Worm (Caenorhabditis elegans): ENCODE data around the gene srab-1.

DNA sequence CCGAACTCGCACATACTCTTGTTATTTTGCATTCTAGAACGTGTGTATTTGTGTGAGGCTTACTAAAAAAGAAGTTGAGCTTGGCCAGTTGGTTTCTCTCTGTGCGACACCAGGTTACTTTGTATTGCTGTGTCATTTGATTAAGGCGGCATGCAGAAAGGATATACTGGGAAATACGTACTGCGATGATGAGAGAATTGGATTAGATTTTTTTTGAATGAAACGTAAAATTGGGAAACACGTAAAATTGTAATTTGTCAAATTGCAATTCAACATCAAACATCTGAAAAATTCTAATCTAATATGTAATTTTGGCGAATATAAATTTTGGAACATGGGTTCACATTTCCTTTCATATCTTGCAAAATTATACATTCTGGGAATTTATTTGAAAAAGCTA lies 41.9 kb upstream of the srab-1 start, which contains the start of gene srh-129:
- no peak for TF ChIP-seq snpc-3.4 (tag; optimal IDR thresholded peaks at IDR 0.05)
- TF ChIP-seq K12H6.12 (tag; optimal IDR thresholded peaks at IDR 0.05) = no peak
- no peak for TF ChIP-seq tbp1 (GFP tag; optimal IDR thresholded peaks at IDR 0.05)
- TF ChIP-seq pha-4 (tag; optimal IDR thresholded peaks at IDR 0.05) = no peak

Data from whole organism, young adult.